Fruit fly (Drosophila melanogaster) whole organism, embryonic: ENCODE measurements around the gene CG34425.

Source experiments
- Adf1 ChIP-seq: fragments of 200-800 bp; sonication (Bioruptor generic); IDR thresholded peaks from 2 replicates; pipeline ENCODE4 v1.3.6; 2022; ENCODE audit warnings: missing biosample characterization, missing genetic modification characterization
- B-H2 ChIP-seq: fragments of 200-800 bp; sonication (Bioruptor generic); optimal IDR thresholded peaks from 2 replicates; lab custom pipeline; 2018; ENCODE audit warnings: missing biosample characterization, mild to moderate bottlenecking, missing genetic modification characterization
- Bteb2 ChIP-seq: fragments of 200-800 bp; sonication (Bioruptor generic); optimal IDR thresholded peaks from 2 replicates; lab custom pipeline; 2016; ENCODE audit warnings: missing biosample characterization, missing genetic modification characterization
- CG10274 ChIP-seq: fragments of 200-800 bp; sonication (Bioruptor generic); optimal IDR thresholded peaks from 3 replicates; lab custom pipeline; 2017; ENCODE audit warnings: missing biosample characterization, mild to moderate bottlenecking, missing genetic modification characterization
- CG10979 ChIP-seq: fragments of 200-800 bp; sonication (Bioruptor generic); optimal IDR thresholded peaks from 2 replicates; lab custom pipeline; 2018; ENCODE audit warnings: missing biosample characterization, mild to moderate bottlenecking, missing genetic modification characterization, moderate library complexity
- CG11456 ChIP-seq: fragments of 200-800 bp; sonication (Bioruptor generic); IDR thresholded peaks from 3 replicates; pipeline ENCODE4 v1.3.6; 2022; ENCODE audit warnings: missing biosample characterization, missing genetic modification characterization
- CG11504 ChIP-seq: fragments of 200-800 bp; sonication (Bioruptor generic); optimal IDR thresholded peaks from 3 replicates; lab custom pipeline; 2019; ENCODE audit warnings: missing biosample characterization, mild to moderate bottlenecking, missing genetic modification characterization, moderate library complexity
- CG11696 ChIP-seq: fragments of 200-800 bp; sonication (Bioruptor generic); IDR thresholded peaks from 2 replicates; pipeline ENCODE4 v1.3.6; 2022; ENCODE audit warnings: missing biosample characterization, missing genetic modification characterization
- CG12104 ChIP-seq: fragments of 200-800 bp; sonication (Bioruptor generic); optimal IDR thresholded peaks from 3 replicates; lab custom pipeline; 2016; ENCODE audit warnings: missing biosample characterization, missing genetic modification characterization
- CG12769 ChIP-seq: fragments of 200-800 bp; sonication (Bioruptor generic); optimal IDR thresholded peaks from 2 replicates; lab custom pipeline; 2019; ENCODE audit warnings: missing biosample characterization, mild to moderate bottlenecking, missing genetic modification characterization, moderate library complexity
- CG13894 ChIP-seq: fragments of 200-800 bp; sonication (Bioruptor generic); optimal IDR thresholded peaks from 3 replicates; lab custom pipeline; 2018; ENCODE audit warnings: missing biosample characterization, mild to moderate bottlenecking, missing genetic modification characterization, moderate library complexity
- CG14441 ChIP-seq: fragments of 200-800 bp; sonication (Bioruptor generic); IDR thresholded peaks from 2 replicates; pipeline ENCODE4 v1.3.6; 2022; ENCODE audit warnings: missing biosample characterization, missing genetic modification characterization
- CG15601 ChIP-seq: fragments of 200-800 bp; sonication (Bioruptor generic); optimal IDR thresholded peaks from 3 replicates; lab custom pipeline; 2019; ENCODE audit warnings: missing biosample characterization, mild to moderate bottlenecking, missing genetic modification characterization, moderate library complexity
- CG17328 ChIP-seq: fragments of 200-800 bp; sonication (Bioruptor generic); IDR thresholded peaks from 2 replicates; pipeline ENCODE4 v1.3.6; 2022; ENCODE audit warnings: missing biosample characterization, missing genetic modification characterization
- CG1792 ChIP-seq: fragments of 200-800 bp; sonication (Bioruptor generic); optimal IDR thresholded peaks from 2 replicates; lab custom pipeline; 2016; ENCODE audit warnings: missing biosample characterization, missing genetic modification characterization
- CG2199 ChIP-seq: fragments of 200-800 bp; sonication (Bioruptor generic); IDR thresholded peaks from 3 replicates; pipeline ENCODE4 v1.3.6; 2022; ENCODE audit warnings: missing biosample characterization, missing genetic modification characterization
- CG2202 ChIP-seq: fragments of 200-800 bp; sonication (Bioruptor generic); optimal IDR thresholded peaks from 2 replicates; lab custom pipeline; 2018; ENCODE audit warnings: missing biosample characterization, mild to moderate bottlenecking, missing genetic modification characterization
- CG2712 ChIP-seq: fragments of 200-800 bp; optimal IDR thresholded peaks from 3 replicates; lab custom pipeline; 2019; ENCODE audit warnings: missing biosample characterization, mild to moderate bottlenecking, missing genetic modification characterization, moderate library complexity
- CG2875 ChIP-seq: fragments of 200-800 bp; sonication (Bioruptor generic); optimal IDR thresholded peaks from 2 replicates; lab custom pipeline; 2017; ENCODE audit warnings: missing biosample characterization, mild to moderate bottlenecking, missing genetic modification characterization, missing genetic modification reagents
- CG30403 ChIP-seq: fragments of 200-800 bp; sonication (Bioruptor generic); optimal IDR thresholded peaks from 3 replicates; lab custom pipeline; 2016; ENCODE audit warnings: missing biosample characterization, missing genetic modification characterization
- CG3407 ChIP-seq: fragments of 200-800 bp; sonication (Bioruptor generic); optimal IDR thresholded peaks from 2 replicates; lab custom pipeline; 2018; ENCODE audit warnings: missing biosample characterization, mild to moderate bottlenecking, missing genetic modification characterization
- CG6689 ChIP-seq: fragments of 200-800 bp; sonication (Bioruptor generic); IDR thresholded peaks from 2 replicates; pipeline ENCODE4 v1.3.6; 2022; ENCODE audit warnings: missing biosample characterization, missing genetic modification characterization
- CG7745 ChIP-seq: fragments of 200-800 bp; sonication (Bioruptor generic); optimal IDR thresholded peaks from 2 replicates; lab custom pipeline; 2018; ENCODE audit warnings: missing biosample characterization, mild to moderate bottlenecking, missing genetic modification characterization, moderate library complexity
- CG8290 ChIP-seq, 3 experiments: fragments of 200-800 bp; sonication (Bioruptor generic); optimal IDR thresholded peaks; 2 replicates each; lab custom pipeline; 2016 to 2019; ENCODE audit warnings: missing biosample characterization in 3 of 3, missing genetic modification characterization in 3 of 3, mild to moderate bottlenecking in 2 of 3, moderate library complexity in 1 of 3
- CG8359 ChIP-seq: fragments of 200-800 bp; sonication (Bioruptor generic); optimal IDR thresholded peaks from 2 replicates; lab custom pipeline; 2017; ENCODE audit warnings: missing biosample characterization, mild to moderate bottlenecking, missing genetic modification characterization, borderline replicate concordance
- Dbx ChIP-seq: fragments of 200-800 bp; sonication (Bioruptor generic); IDR thresholded peaks from 3 replicates; pipeline ENCODE4 v1.3.6; 2022; ENCODE audit warnings: missing biosample characterization, missing genetic modification characterization
- Deaf1 ChIP-seq: fragments of 200-800 bp; optimal IDR thresholded peaks from 3 replicates; lab custom pipeline; 2019; ENCODE audit warnings: missing biosample characterization, mild to moderate bottlenecking, missing genetic modification characterization, moderate library complexity
- Hey ChIP-seq: fragments of 200-800 bp; sonication (Bioruptor generic); optimal IDR thresholded peaks from 3 replicates; lab custom pipeline; 2018; ENCODE audit warnings: missing biosample characterization, mild to moderate bottlenecking, missing genetic modification characterization
- Lhr ChIP-seq: fragments of 200-800 bp; sonication (Bioruptor generic); optimal IDR thresholded peaks from 3 replicates; lab custom pipeline; 2017; ENCODE audit warnings: mild to moderate bottlenecking, missing biosample characterization, missing genetic modification reagents, missing genetic modification characterization
- ac ChIP-seq: fragments of 200-800 bp; sonication (Bioruptor generic); optimal IDR thresholded peaks from 3 replicates; lab custom pipeline; 2017; ENCODE audit warnings: missing biosample characterization, mild to moderate bottlenecking, missing genetic modification characterization
- ase ChIP-seq: fragments of 200-800 bp; sonication (Bioruptor generic); IDR thresholded peaks from 3 replicates; pipeline ENCODE4 v1.3.6; 2022; ENCODE audit warnings: missing biosample characterization, missing genetic modification characterization
- bigmax ChIP-seq: fragments of 200-800 bp; sonication (Bioruptor generic); optimal IDR thresholded peaks from 2 replicates; lab custom pipeline; 2018; ENCODE audit warnings: missing biosample characterization, mild to moderate bottlenecking, missing genetic modification characterization
- chm ChIP-seq: fragments of 200-800 bp; sonication (Bioruptor generic); IDR thresholded peaks from 2 replicates; pipeline ENCODE4 v1.3.6; 2022; ENCODE audit warnings: missing biosample characterization, missing genetic modification characterization
- ci ChIP-seq: fragments of 200-800 bp; sonication (Bioruptor generic); IDR thresholded peaks from 3 replicates; pipeline ENCODE4 v1.3.6; 2022; ENCODE audit warnings: missing biosample characterization, missing genetic modification characterization
- croc ChIP-seq: fragments of 200-800 bp; sonication (Bioruptor generic); conservative IDR thresholded peaks from 3 replicates; pipeline ENCODE4 v1.3.6; 2022; ENCODE audit warnings: missing biosample characterization, missing genetic modification characterization
- dimm ChIP-seq: fragments of 200-800 bp; sonication (Bioruptor generic); IDR thresholded peaks from 2 replicates; pipeline ENCODE4 v1.3.6; 2022; ENCODE audit warnings: missing biosample characterization, missing genetic modification characterization
- dm ChIP-seq: fragments of 200-800 bp; sonication (Bioruptor generic); optimal IDR thresholded peaks from 3 replicates; lab custom pipeline; 2016; ENCODE audit warnings: missing biosample characterization, missing genetic modification characterization
- eve ChIP-seq, 2 experiments: fragments of >200 bp; optimal IDR thresholded peaks; 2 replicates each; lab custom pipeline; 2017; ENCODE audit warnings: missing biosample characterization in 2 of 2, missing genetic modification characterization in 2 of 2
- exex ChIP-seq: fragments of 200-800 bp; sonication (Bioruptor generic); optimal IDR thresholded peaks from 4 replicates; lab custom pipeline; 2018; ENCODE audit warnings: missing biosample characterization, mild to moderate bottlenecking, missing genetic modification characterization, moderate library complexity
- fd3F ChIP-seq: fragments of 200-800 bp; sonication (Bioruptor generic); optimal IDR thresholded peaks from 2 replicates; lab custom pipeline; 2018; ENCODE audit warnings: missing biosample characterization, mild to moderate bottlenecking, missing genetic modification characterization, moderate library complexity
- gem ChIP-seq: fragments of 200-800 bp; sonication (Bioruptor generic); optimal IDR thresholded peaks from 2 replicates; lab custom pipeline; 2019; ENCODE audit warnings: missing biosample characterization, mild to moderate bottlenecking, missing genetic modification characterization, moderate library complexity
- lilli ChIP-seq: fragments of 200-800 bp; sonication (Bioruptor generic); optimal IDR thresholded peaks from 3 replicates; lab custom pipeline; 2016; ENCODE audit warnings: missing biosample characterization, missing genetic modification characterization
- sens ChIP-seq: fragments of 200-800 bp; sonication (Bioruptor generic); peaks from one replicate; lab custom pipeline; 2016; ENCODE audit warnings: missing biosample characterization, missing genetic modification characterization
- sr ChIP-seq: fragments of 200-800 bp; sonication (Bioruptor generic); IDR thresholded peaks from 3 replicates; pipeline ENCODE4 v1.3.6; 2022; ENCODE audit warnings: missing biosample characterization, missing genetic modification characterization
- sug ChIP-seq: fragments of 200-800 bp; optimal IDR thresholded peaks from 2 replicates; lab custom pipeline; 2019; ENCODE audit warnings: missing biosample characterization, mild to moderate bottlenecking, missing genetic modification characterization, moderate library complexity
- vnd ChIP-seq: fragments of 200-800 bp; sonication (Bioruptor generic); IDR thresholded peaks from 3 replicates; pipeline ENCODE4 v1.3.6; 2022; ENCODE audit warnings: missing biosample characterization, missing genetic modification characterization; ENCODE audit not compliant: partially characterized antibody

CG34425 gene

DNA sequence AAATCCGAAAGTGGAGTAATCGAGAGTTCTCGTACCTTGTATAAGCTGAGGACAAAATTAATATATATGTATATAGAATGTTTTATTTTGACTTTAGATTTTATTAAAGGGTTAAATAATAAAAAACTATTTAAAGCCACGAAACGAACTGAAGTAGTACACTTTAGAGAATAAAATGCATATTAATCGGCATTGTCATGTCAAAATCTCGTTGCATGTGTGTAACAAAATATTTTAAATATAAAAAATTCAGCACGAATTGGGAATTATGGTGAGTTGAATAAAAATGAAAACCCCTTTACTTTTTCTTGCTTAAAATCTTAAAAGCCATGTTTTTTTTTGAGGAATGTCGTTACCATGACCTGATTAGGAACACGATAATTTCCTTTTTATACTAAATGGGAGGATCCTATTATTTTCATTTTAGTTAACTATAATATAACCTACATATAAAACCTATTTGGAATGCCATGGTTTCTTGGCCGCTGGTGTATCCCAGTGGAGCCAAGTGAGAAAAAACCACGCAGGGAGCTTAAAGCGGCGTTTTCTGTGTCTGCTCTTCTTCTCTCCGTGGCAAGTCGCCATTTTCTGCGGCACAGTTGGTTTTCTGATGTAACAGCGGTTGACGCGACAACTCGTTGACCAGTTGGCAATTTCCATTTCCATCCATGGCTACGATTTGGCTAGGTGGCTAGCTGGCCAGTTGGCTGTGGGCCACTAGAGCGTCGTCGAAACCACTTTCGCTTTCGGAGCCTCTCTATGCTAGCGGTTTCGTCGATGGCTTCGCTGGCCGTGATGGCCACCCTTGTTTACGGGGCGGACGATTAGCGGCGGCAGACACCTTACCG is 34.1 kb downstream of the CG34425 start (continued):
- TF ChIP-seq ac (GFP tag; lab: Kevin White, UChicago) (no peak), fd3F (GFP tag; lab: Kevin White, UChicago) (no peak), CG1792 (GFP tag; lab: Kevin White, UChicago) (no peak), lilli (GFP tag; lab: Kevin White, UChicago) (no peak), ci (GFP tag; lab: Robert Waterston, UW) (0 out of 3 replicates have a peak, but pooled peaks have one; percentile 9), ase (GFP tag; lab: Robert Waterston, UW) (no peak), CG2202 (tag; lab: Kevin White, UChicago) (no peak), bigmax (GFP tag; lab: Kevin White, UChicago) (no peak), gem (tag; lab: Kevin White, UChicago) (no peak), Lhr (GFP tag; lab: Kevin White, UChicago) (no peak), CG7745 (tag; lab: Kevin White, UChicago) (no peak), CG8359 (GFP tag; lab: Kevin White, UChicago) (no peak), CG6689 (GFP tag; lab: Robert Waterston, UW) (no peak), CG11504 (tag; lab: Kevin White, UChicago) (peak; percentile 1), CG15601 (no peak), Bteb2 (GFP tag; lab: Kevin White, UChicago) (no peak), CG10274 (GFP tag; lab: Kevin White, UChicago) (no peak), eve (GFP tag; optimal IDR thresholded peaks at IDR 0.05; lab: Kevin White, UChicago) (no peak), CG11696 (GFP tag; lab: Robert Waterston, UW) (peak; percentile 41; the same call in 1 of the 2 replicates), croc (GFP tag; lab: Robert Waterston, UW) (no peak), CG2875 (GFP tag; lab: Kevin White, UChicago) (no peak), B-H2 (GFP tag; lab: Kevin White, UChicago) (no peak), Deaf1 (tag; lab: Kevin White, UChicago) (no peak), CG3407 (no peak), CG14441 (0 out of 2 replicates have a peak, but pooled peaks have one; percentile 15)
- TF ChIP-seq, all 482 proteins: peak for 9

DNA sequence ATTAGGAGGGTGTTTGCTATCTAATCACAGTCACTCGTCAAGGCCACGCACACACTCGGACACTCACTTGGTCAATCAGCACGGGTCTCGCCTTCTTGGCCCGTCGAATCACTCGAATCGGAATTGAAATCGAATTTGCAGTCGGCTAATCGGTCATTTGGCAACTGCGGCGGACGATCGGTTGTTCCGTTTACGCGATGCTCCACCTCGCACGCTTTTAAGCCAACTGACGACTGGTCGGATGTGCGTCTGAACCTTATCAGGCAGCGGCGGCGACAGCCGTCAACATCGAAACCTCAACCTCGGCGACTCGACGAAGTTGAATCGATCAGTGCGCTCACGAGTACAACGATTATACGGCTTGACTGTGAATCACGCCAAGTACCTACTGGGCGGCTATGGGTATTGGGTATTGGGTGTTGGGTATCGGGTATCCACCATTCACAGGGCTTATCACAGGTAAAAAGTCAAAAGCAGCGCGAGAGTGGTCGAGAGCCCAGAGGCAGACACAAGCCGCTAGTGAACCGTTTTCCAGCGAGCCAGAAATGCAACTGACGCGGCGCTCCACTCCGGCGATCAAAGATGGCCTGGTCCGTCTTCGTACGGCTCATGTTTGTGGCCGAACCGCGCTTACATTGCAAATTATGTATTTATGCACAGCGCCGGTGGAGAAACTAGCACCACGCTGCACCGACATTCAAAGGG is 35.0 kb downstream of the CG34425 start:
- no peak for TF ChIP-seq CG12104 (GFP tag; lab: Kevin White, UChicago)
- no peak for TF ChIP-seq chm (GFP tag; lab: Robert Waterston, UW)
- TF ChIP-seq CG8290 (GFP tag; optimal IDR thresholded peaks at IDR 0.05; lab: Kevin White, UChicago) = no peak
- TF ChIP-seq CG8290 (tag; optimal IDR thresholded peaks at IDR 0.05; lab: Kevin White, UChicago) = peak in 1 of 2 experiments; percentile 23
- 0 out of 3 replicates have a peak, but pooled peaks have one; percentile 61 for TF ChIP-seq CG11456 (GFP tag; lab: Robert Waterston, UW)
- 0 out of 2 replicates have a peak, but pooled peaks have one; percentile 11 for TF ChIP-seq CG17328 (GFP tag; lab: Robert Waterston, UW)
- peak; percentile 40 for TF ChIP-seq CG12769
- TF ChIP-seq CG2712 (tag; lab: Kevin White, UChicago) = no peak
- no peak for TF ChIP-seq CG30403 (GFP tag; lab: Kevin White, UChicago)
- TF ChIP-seq CG13894 (tag; lab: Kevin White, UChicago) = peak; percentile 2
- peak; percentile 28 for TF ChIP-seq sens (GFP tag; lab: Kevin White, UChicago)
- peak; percentile 1 for TF ChIP-seq dm
- TF ChIP-seq sug = peak; percentile 85
- TF ChIP-seq CG2199 (GFP tag; lab: Robert Waterston, UW) = 0 out of 3 replicates have a peak, but pooled peaks have one; percentile 29
- peak; percentile 70; the same call in 1 of the 2 replicates for TF ChIP-seq Adf1 (GFP tag; lab: Robert Waterston, UW)
- 0 out of 3 replicates have a peak, but pooled peaks have one; percentile 30 for TF ChIP-seq vnd (GFP tag; lab: Robert Waterston, UW)
- no peak for TF ChIP-seq dimm (GFP tag; lab: Robert Waterston, UW)
- TF ChIP-seq lilli (GFP tag; lab: Kevin White, UChicago) = peak; percentile 8
- TF ChIP-seq Hey (tag; lab: Kevin White, UChicago) = peak; percentile 63
- TF ChIP-seq exex (tag; lab: Kevin White, UChicago) = peak; percentile 94
- TF ChIP-seq CG10979 = no peak
- no peak for TF ChIP-seq sr (GFP tag; lab: Robert Waterston, UW)
- TF ChIP-seq Dbx (GFP tag; lab: Robert Waterston, UW) = peak; percentile 50; the same call in 1 of the 3 replicates
